Fruit fly (Drosophila melanogaster) whole organism, adult: ENCODE results near the gene Pomp.
A peak's percentile ranks its signal among the peaks of the same experiment; 100 is the strongest.

Experiments
- CG11617 ChIP-seq: fragments of 200-800 bp; sonication (Bioruptor generic); optimal IDR thresholded peaks from 2 replicates; lab custom pipeline; 2017; ENCODE audit warnings: mild to moderate bottlenecking, missing biosample characterization, missing genetic modification reagents, missing genetic modification characterization
- CG33017 ChIP-seq: fragments of 200-800 bp; sonication (Bioruptor generic); optimal IDR thresholded peaks from 2 replicates; lab custom pipeline; 2018; ENCODE audit warnings: missing biosample characterization, mild to moderate bottlenecking, missing genetic modification characterization, moderate library complexity
- CG7101 ChIP-seq: fragments of 200-800 bp; sonication (Bioruptor generic); optimal IDR thresholded peaks from 2 replicates; lab custom pipeline; 2018; ENCODE audit warnings: missing biosample characterization, mild to moderate bottlenecking, missing genetic modification characterization, moderate library complexity
- Mnt ChIP-seq: fragments of 200-800 bp; sonication (Bioruptor generic); optimal IDR thresholded peaks from 2 replicates; lab custom pipeline; 2016; ENCODE audit warnings: missing biosample characterization, mild to moderate bottlenecking, missing genetic modification characterization

DNA sequence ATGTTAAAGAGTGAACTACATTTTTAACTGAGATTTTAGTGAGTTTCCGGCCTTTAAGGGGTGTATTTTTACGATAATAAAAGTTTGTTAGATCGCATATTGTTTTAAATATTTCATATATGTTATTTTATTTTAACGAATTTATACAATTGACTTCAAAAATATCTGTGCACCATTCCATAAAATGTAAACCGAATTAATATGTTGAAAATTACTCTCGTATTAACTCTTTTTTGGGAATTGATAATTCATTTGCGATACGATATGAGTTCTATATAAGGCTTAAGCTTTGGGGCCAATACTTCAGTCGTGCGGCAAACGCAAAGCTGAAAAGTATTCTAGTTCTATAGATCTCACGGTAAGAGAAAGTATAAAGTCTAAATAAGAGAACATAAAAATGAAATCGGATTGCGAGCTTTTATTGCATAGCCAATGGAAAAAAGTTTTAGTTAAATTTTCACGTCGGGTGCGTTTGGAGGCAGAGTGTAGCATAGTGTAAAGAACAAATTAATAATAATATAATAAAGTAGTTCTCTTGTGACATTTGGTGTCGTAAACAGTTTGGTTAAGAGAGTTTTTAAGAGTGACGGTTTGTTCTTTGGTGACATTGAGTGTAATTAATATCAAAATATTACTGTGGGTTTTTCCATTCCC lies 36.8 kb downstream of the Pomp start:
- peak; percentile 6 for TF ChIP-seq CG33017
- TF ChIP-seq CG11617 (GFP tag; lab: Kevin White, UChicago), result no peak
- TF ChIP-seq CG7101 (tag; lab: Kevin White, UChicago), result no peak
- no peak for TF ChIP-seq Mnt
